2 fruit fly cellular contexts compared by ENCODE assay signal in the genomic region with DNA sequence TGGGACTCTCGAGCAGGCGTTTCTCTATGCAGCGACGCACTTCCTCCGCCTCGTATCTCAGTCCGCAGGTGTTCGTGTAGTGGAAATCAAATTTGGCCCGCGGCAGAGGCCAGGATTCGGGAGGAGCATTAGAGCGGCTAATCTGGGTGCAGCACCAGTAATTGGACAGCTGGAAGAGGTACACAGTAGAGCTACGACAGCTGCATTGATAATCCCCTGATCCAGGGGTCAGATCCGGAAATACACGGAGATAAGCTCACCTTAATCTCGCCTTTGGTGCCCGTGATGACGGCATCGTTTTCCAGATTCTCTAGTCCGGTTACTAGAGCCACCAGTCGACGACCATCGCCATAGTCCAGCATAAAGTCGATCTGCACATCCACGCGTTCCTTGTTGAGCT.
A peak's percentile ranks its signal among the peaks of the same experiment; 100 is the strongest.
TF ChIP-seq lines count a peak whose summit lies in the region.

No protein-coding gene starts in this region.

TF ChIP-seq in whole organism, adult, 20 proteins besides CTCF, POLR2A, EP300 and RAD21:
- TF ChIP-seq CG5204 (GFP tag; optimal IDR thresholded peaks at IDR 0.05; lab: Kevin White, UChicago) (no peak), CG12768 (GFP tag; optimal IDR thresholded peaks at IDR 0.05; lab: Kevin White, UChicago) (no peak), cic (GFP tag; optimal IDR thresholded peaks at IDR 0.05; lab: Kevin White, UChicago) (peak; percentile 5), CG7101 (tag; optimal IDR thresholded peaks at IDR 0.05; lab: Kevin White, UChicago) (no peak)

TF ChIP-seq in whole organism, prepupa, 60 proteins besides CTCF, POLR2A, EP300 and RAD21:
- TF ChIP-seq svp (GFP tag; lab: Kevin White, UChicago) = peak; percentile 98
- TF ChIP-seq Lpt (GFP tag; optimal IDR thresholded peaks at IDR 0.05; lab: Kevin White, UChicago) = no peak
- 0 out of 3 replicates have a peak, but pooled peaks have one; percentile 13 for TF ChIP-seq CG6163 (GFP tag; IDR thresholded peaks at IDR 0.05; lab: Robert Waterston, UW)
TF ChIP-seq in whole organism, prepupa: peak in this region for 2.
